Worm (Caenorhabditis elegans): Measurements from ENCODE around the gene Y66D12A.8.

Gene Y66D12A.8

ce11 chrIII:11560504-11561202, 13.4 kb upstream of the Y66D12A.8 start, which contains the start of gene ztf-29:
Gene ztf-29, plus strand, starts transcription at chrIII:11561152.
- TF ChIP-seq tab-1 (GFP tag; IDR thresholded peaks at IDR 0.05) (no peak), T22C8.4 (GFP tag; IDR thresholded peaks at IDR 0.05) (no peak), ref-1 (GFP tag; conservative IDR thresholded peaks at IDR 0.05) (no peak), klf-2 (GFP tag; conservative IDR thresholded peaks at IDR 0.05) (no peak), ztf-29 (GFP tag; IDR thresholded peaks at IDR 0.05) (0 out of 2 replicates have a peak, but pooled peaks have one; percentile 17), flt-1 (GFP tag; IDR thresholded peaks at IDR 0.05) (peak; percentile 60; the same call in 1 of the 2 replicates)

ce11 chrIII:11561597-11561996, 12.4 kb upstream of the Y66D12A.8 start:
- no peak for TF ChIP-seq cog-1 (tag; optimal IDR thresholded peaks at IDR 0.05)
- no peak for TF ChIP-seq ztf-23 (GFP tag; IDR thresholded peaks at IDR 0.05)
- TF ChIP-seq ztf-29 (GFP tag; IDR thresholded peaks at IDR 0.05): no peak
- TF ChIP-seq flt-1 (GFP tag; IDR thresholded peaks at IDR 0.05): no peak
- no peak for TF ChIP-seq med-1 (GFP tag; optimal IDR thresholded peaks at IDR 0.05; ENCODE audit: insufficient read depth)
- TF ChIP-seq ref-1 (GFP tag; conservative IDR thresholded peaks at IDR 0.05): no peak
- no peak for TF ChIP-seq T22C8.4 (GFP tag; IDR thresholded peaks at IDR 0.05)
- TF ChIP-seq tab-1 (GFP tag; IDR thresholded peaks at IDR 0.05): no peak
- no peak for TF ChIP-seq klf-2 (GFP tag; conservative IDR thresholded peaks at IDR 0.05)

ce11 chrIII:11563417-11563949, 10.5 kb upstream of the Y66D12A.8 start, which contains the start of gene Y66D12A.11:
Gene Y66D12A.11, plus strand, starts transcription at chrIII:11563467.
- no peak for TF ChIP-seq med-1 (GFP tag; optimal IDR thresholded peaks at IDR 0.05; ENCODE audit: insufficient read depth)
- TF ChIP-seq tab-1 (GFP tag; IDR thresholded peaks at IDR 0.05): 0 out of 2 replicates have a peak, but pooled peaks have one; percentile 55

ce11 chrIII:11565602-11566001, 8.4 kb upstream of the Y66D12A.8 start, which contains the start of gene Y66D12A.10:
Gene Y66D12A.10, plus strand, starts transcription at chrIII:11565874.
- TF ChIP-seq flt-1 (GFP tag; IDR thresholded peaks at IDR 0.05) (no peak), ztf-29 (GFP tag; IDR thresholded peaks at IDR 0.05) (no peak), ztf-23 (GFP tag; IDR thresholded peaks at IDR 0.05) (no peak), T22C8.4 (GFP tag; IDR thresholded peaks at IDR 0.05) (no peak), cog-1 (tag; optimal IDR thresholded peaks at IDR 0.05) (no peak), med-1 (GFP tag; optimal IDR thresholded peaks at IDR 0.05; ENCODE audit: insufficient read depth) (no peak)

- TF ChIP-seq med-1 (GFP tag; optimal IDR thresholded peaks at IDR 0.05; ENCODE audit: insufficient read depth) (no peak), tab-1 (GFP tag; IDR thresholded peaks at IDR 0.05) (no peak), flt-1 (GFP tag; IDR thresholded peaks at IDR 0.05) (no peak), klf-2 (GFP tag; conservative IDR thresholded peaks at IDR 0.05) (no peak), ref-1 (GFP tag; conservative IDR thresholded peaks at IDR 0.05) (no peak), cog-1 (tag; optimal IDR thresholded peaks at IDR 0.05) (no peak), ztf-23 (GFP tag; IDR thresholded peaks at IDR 0.05) (no peak), ztf-29 (GFP tag; IDR thresholded peaks at IDR 0.05) (no peak), T22C8.4 (GFP tag; IDR thresholded peaks at IDR 0.05) (no peak)
These were observed 6.2 kb upstream of the Y66D12A.8 start, which contains the start of gene psme-3 for ce11 chrIII:11567837-11568236. Gene psme-3, plus strand, starts transcription at chrIII:11568137.

ce11 chrIII:11579380-11579779, 5.4 kb downstream of the Y66D12A.8 start:
- TF ChIP-seq med-1 (GFP tag; optimal IDR thresholded peaks at IDR 0.05; ENCODE audit: insufficient read depth): no peak
- no peak for TF ChIP-seq tab-1 (GFP tag; IDR thresholded peaks at IDR 0.05)
- TF ChIP-seq flt-1 (GFP tag; IDR thresholded peaks at IDR 0.05): no peak
- TF ChIP-seq cog-1 (tag; optimal IDR thresholded peaks at IDR 0.05): no peak
- TF ChIP-seq klf-2 (GFP tag; conservative IDR thresholded peaks at IDR 0.05): no peak
- TF ChIP-seq ref-1 (GFP tag; conservative IDR thresholded peaks at IDR 0.05): no peak
- TF ChIP-seq T22C8.4 (GFP tag; IDR thresholded peaks at IDR 0.05): no peak
- TF ChIP-seq ztf-23 (GFP tag; IDR thresholded peaks at IDR 0.05): no peak
- TF ChIP-seq ztf-29 (GFP tag; IDR thresholded peaks at IDR 0.05): no peak

- no peak for TF ChIP-seq ztf-23 (GFP tag; IDR thresholded peaks at IDR 0.05)
- TF ChIP-seq klf-2 (GFP tag; conservative IDR thresholded peaks at IDR 0.05): no peak
- TF ChIP-seq ref-1 (GFP tag; conservative IDR thresholded peaks at IDR 0.05): no peak
- TF ChIP-seq tab-1 (GFP tag; IDR thresholded peaks at IDR 0.05): no peak
- no peak for TF ChIP-seq ztf-29 (GFP tag; IDR thresholded peaks at IDR 0.05)
- TF ChIP-seq med-1 (GFP tag; optimal IDR thresholded peaks at IDR 0.05; ENCODE audit: insufficient read depth): no peak
- TF ChIP-seq T22C8.4 (GFP tag; IDR thresholded peaks at IDR 0.05): no peak
- no peak for TF ChIP-seq cog-1 (tag; optimal IDR thresholded peaks at IDR 0.05)
- no peak for TF ChIP-seq flt-1 (GFP tag; IDR thresholded peaks at IDR 0.05)
These were observed 6.4 kb downstream of the Y66D12A.8 start, which contains the start of gene Y66D12A.7 for ce11 chrIII:11580428-11580885. Gene Y66D12A.7, minus strand, starts transcription at chrIII:11580478.

- TF ChIP-seq ztf-29 (GFP tag; IDR thresholded peaks at IDR 0.05): no peak
- TF ChIP-seq tab-1 (GFP tag; IDR thresholded peaks at IDR 0.05): no peak
- TF ChIP-seq med-1 (GFP tag; optimal IDR thresholded peaks at IDR 0.05; ENCODE audit: insufficient read depth): no peak
- TF ChIP-seq klf-2 (GFP tag; conservative IDR thresholded peaks at IDR 0.05): no peak
- TF ChIP-seq flt-1 (GFP tag; IDR thresholded peaks at IDR 0.05): no peak
- no peak for TF ChIP-seq cog-1 (tag; optimal IDR thresholded peaks at IDR 0.05)
- no peak for TF ChIP-seq T22C8.4 (GFP tag; IDR thresholded peaks at IDR 0.05)
- TF ChIP-seq ref-1 (GFP tag; conservative IDR thresholded peaks at IDR 0.05): no peak
- no peak for TF ChIP-seq ztf-23 (GFP tag; IDR thresholded peaks at IDR 0.05)
These were observed 7.4 kb downstream of the Y66D12A.8 start, which contains the start of the genes Y66D12A.6 and ceh-92 for ce11 chrIII:11581372-11581771. Gene Y66D12A.6, minus strand, starts transcription at chrIII:11581402. Gene ceh-92, plus strand, starts transcription at chrIII:11581600.

- TF ChIP-seq T22C8.4 (GFP tag; IDR thresholded peaks at IDR 0.05): no peak
- TF ChIP-seq ref-1 (GFP tag; conservative IDR thresholded peaks at IDR 0.05): no peak
These were observed 8.5 kb downstream of the Y66D12A.8 start for ce11 chrIII:11582569-11582968.

Measured in whole organism, midembryonic.